Worm (Caenorhabditis elegans) whole organism, midembryonic: ENCODE measurements around the gene F08F8.7.

Experiments used
- cog-1 ChIP-seq: sonication (generic microtip); optimal IDR thresholded peaks from 2 replicates; lab custom pipeline; 2016; ENCODE audit warnings: missing genetic modification characterization, missing compliant biosample characterization
- flt-1 ChIP-seq: fragments of 200-800 bp; sonication (Bioruptor generic); IDR thresholded peaks from 2 replicates; pipeline ENCODE4 v1.3.6; 2022; ENCODE audit warnings: missing genetic modification characterization, missing compliant biosample characterization
- klf-2 ChIP-seq: fragments of 200-800 bp; sonication (Bioruptor generic); conservative IDR thresholded peaks from 2 replicates; pipeline ENCODE4 v1.3.6; 2022; ENCODE audit warnings: missing genetic modification reagents, missing genetic modification characterization, missing compliant biosample characterization
- med-1 ChIP-seq: sonication (generic microtip); optimal IDR thresholded peaks from 2 replicates; lab custom pipeline; 2017; ENCODE audit warnings: missing genetic modification characterization, mild to moderate bottlenecking, missing compliant biosample characterization, antibody characterized with exemption, missing genetic modification reagents; ENCODE audit not compliant: insufficient read depth
- tab-1 ChIP-seq: fragments of 200-800 bp; sonication (Bioruptor generic); IDR thresholded peaks from 2 replicates; pipeline ENCODE4 v1.3.6; 2022; ENCODE audit warnings: missing genetic modification characterization, missing compliant biosample characterization
- ztf-29 ChIP-seq: fragments of 200-800 bp; sonication (Bioruptor generic); IDR thresholded peaks from 2 replicates; pipeline ENCODE4 v1.3.6; 2022; ENCODE audit warnings: missing genetic modification reagents, missing genetic modification characterization, missing compliant biosample characterization

ce11 chrIII:7301668-7302067 is 45.3 kb downstream of the F08F8.7 start:
- TF ChIP-seq ztf-29 (GFP tag; lab: Robert Waterston, UW) (no peak), tab-1 (no peak), flt-1 (GFP tag; lab: Robert Waterston, UW) (no peak), med-1 (no peak), cog-1 (tag; lab: Kevin White, UChicago) (no peak), klf-2 (no peak)
